Worm (Caenorhabditis elegans): ENCODE measurements around the gene oac-58.
A peak's percentile ranks its signal among the peaks of the same experiment; 100 is the strongest.

The oac-58 gene

ce11 chrIV:12334142-12334541 is 22.6 kb upstream of the oac-58 start:
- TF ChIP-seq mep-1 (tag; optimal IDR thresholded peaks at IDR 0.05), result no peak
- TF ChIP-seq nhr-28 (tag; optimal IDR thresholded peaks at IDR 0.05), result peak; percentile 18
- peak in 1 of 2 experiments; percentile 61; a peak in 1 of 4 replicates for TF ChIP-seq madf-5 (GFP tag; IDR thresholded peaks at IDR 0.05)
- peak; percentile 42; the same call in 1 of the 2 replicates for TF ChIP-seq dmd-6 (GFP tag; IDR thresholded peaks at IDR 0.05)
- TF ChIP-seq ctbp-1 (GFP tag; IDR thresholded peaks at IDR 0.05), result no peak
- TF ChIP-seq dve-1 (tag; optimal IDR thresholded peaks at IDR 0.05; ENCODE audit: insufficient read depth), result peak; percentile 17

ce11 chrIV:12330840-12331359 is 19.4 kb upstream of the oac-58 start, which contains the start of gene ufd-1:
Gene ufd-1 (minus strand): TSS chrIV:12330890.
- TF ChIP-seq ama-1 (optimal IDR thresholded peaks at IDR 0.05), result peak; percentile 29
- no peak for TF ChIP-seq saeg-2 (GFP tag; IDR thresholded peaks at IDR 0.05)
- TF ChIP-seq dmd-9 (GFP tag; IDR thresholded peaks at IDR 0.05), result no peak
- peak; percentile 51 for TF ChIP-seq mep-1 (tag; optimal IDR thresholded peaks at IDR 0.05)
- TF ChIP-seq nhr-28 (tag; optimal IDR thresholded peaks at IDR 0.05), result peak; percentile 58
- TF ChIP-seq lin-38 (GFP tag; IDR thresholded peaks at IDR 0.05), result peak; percentile 42
- peak; percentile 37 for TF ChIP-seq mes-2 (tag; optimal IDR thresholded peaks at IDR 0.05; ENCODE audit: poor library complexity, severe bottlenecking)
- peak; percentile 13 for TF ChIP-seq dpl-1 (GFP tag; optimal IDR thresholded peaks at IDR 0.05)

- TF ChIP-seq egl-43 (GFP tag; IDR thresholded peaks at IDR 0.05), result 0 out of 2 replicates have a peak, but pooled peaks have one; percentile 9
These were observed 15.4 kb upstream of the oac-58 start, which contains the start of gene F19B6.3 for ce11 chrIV:12326932-12327331. Gene F19B6.3 (plus strand): TSS chrIV:12327232.

- TF ChIP-seq daf-12 (tag; optimal IDR thresholded peaks at IDR 0.05) (no peak), zip-2 (tag; optimal IDR thresholded peaks at IDR 0.05) (no peak), mxl-3 (GFP tag; optimal IDR thresholded peaks at IDR 0.05) (no peak), lin-39 (tag; optimal IDR thresholded peaks at IDR 0.05) (no peak), Y105C5A.15 (GFP tag; IDR thresholded peaks at IDR 0.05) (no peak), tra-1 (GFP tag; IDR thresholded peaks at IDR 0.05) (no peak), nhr-48 (tag; optimal IDR thresholded peaks at IDR 0.05) (no peak), fos-1 (tag; optimal IDR thresholded peaks at IDR 0.05) (no peak), T20F7.1 (GFP tag; optimal IDR thresholded peaks at IDR 0.05) (no peak), F26F4.8 (GFP tag; conservative IDR thresholded peaks at IDR 0.05) (no peak), T26A8.4 (GFP tag; IDR thresholded peaks at IDR 0.05) (no peak), duxl-1 (tag; optimal IDR thresholded peaks at IDR 0.05; ENCODE audit: poor library complexity) (no peak), R02D3.7 (tag; optimal IDR thresholded peaks at IDR 0.05) (no peak), nhr-42 (GFP tag; IDR thresholded peaks at IDR 0.05) (no peak), unc-62 (GFP tag; optimal IDR thresholded peaks at IDR 0.05 in 1 of 2) (no peak), unc-62 (tag; optimal IDR thresholded peaks at IDR 0.05) (no peak)
These were observed 3.8 kb downstream of the oac-58 start, which contains the start of gene oac-57 for ce11 chrIV:12307720-12308119. Gene oac-57 (minus strand): TSS chrIV:12307820.

- TF ChIP-seq ZK546.5 (tag; optimal IDR thresholded peaks at IDR 0.05) (no peak), ztf-11 (tag; optimal IDR thresholded peaks at IDR 0.05) (no peak), nhr-10 (tag; optimal IDR thresholded peaks at IDR 0.05) (peak; percentile 14), dmd-6 (GFP tag; IDR thresholded peaks at IDR 0.05) (peak; percentile 65), daf-16 (GFP tag; optimal IDR thresholded peaks at IDR 0.05) (peak in 1 of 2 experiments; percentile 6), daf-16 (tag; optimal IDR thresholded peaks at IDR 0.05) (peak; percentile 96), ztf-7 (tag; optimal IDR thresholded peaks at IDR 0.05) (peak; percentile 2), lin-1 (GFP tag; IDR thresholded peaks at IDR 0.05) (0 out of 2 replicates have a peak, but pooled peaks have one; percentile 38), F44E2.7 (GFP tag; IDR thresholded peaks at IDR 0.05) (no peak), lin-38 (GFP tag; IDR thresholded peaks at IDR 0.05) (no peak), attf-4 (tag; optimal IDR thresholded peaks at IDR 0.05) (no peak), hlh-11 (tag; optimal IDR thresholded peaks at IDR 0.05) (peak; percentile 69), pqm-1 (tag; optimal IDR thresholded peaks at IDR 0.05) (peak; percentile 90), lim-7 (GFP tag; IDR thresholded peaks at IDR 0.05) (no peak), aha-1 (tag) (peak; percentile 38), rbr-2 (tag; optimal IDR thresholded peaks at IDR 0.05) (no peak), mes-2 (tag; optimal IDR thresholded peaks at IDR 0.05; ENCODE audit: poor library complexity, severe bottlenecking) (no peak), nhr-77 (tag; optimal IDR thresholded peaks at IDR 0.05) (no peak), mdl-1 (tag; optimal IDR thresholded peaks at IDR 0.05) (no peak), snpc-1.2 (GFP tag; IDR thresholded peaks at IDR 0.05) (no peak)
These were observed 5.5 kb downstream of the oac-58 start for ce11 chrIV:12305956-12306355.
